Fruit fly (Drosophila melanogaster) whole organism, pupa: ENCODE measurements around the gene Sras.

Experiments
- CG13204 ChIP-seq: fragments of 200-800 bp; sonication (Bioruptor generic); optimal IDR thresholded peaks from 2 replicates; lab custom pipeline; 2018; ENCODE audit warnings: missing biosample characterization, mild to moderate bottlenecking, missing genetic modification characterization, moderate library complexity
- CG14655 ChIP-seq: fragments of 200-800 bp; sonication (Bioruptor generic); optimal IDR thresholded peaks from 3 replicates; lab custom pipeline; 2017; ENCODE audit warnings: mild to moderate bottlenecking, missing biosample characterization, missing genetic modification reagents, missing genetic modification characterization
- CG15710 ChIP-seq: fragments of 200-800 bp; sonication (Bioruptor generic); optimal IDR thresholded peaks from 2 replicates; lab custom pipeline; 2018; ENCODE audit warnings: missing biosample characterization, mild to moderate bottlenecking, missing genetic modification characterization, moderate library complexity
- CG17806 ChIP-seq: fragments of 200-800 bp; sonication (Bioruptor generic); optimal IDR thresholded peaks from 2 replicates; lab custom pipeline; 2018; ENCODE audit warnings: missing biosample characterization, mild to moderate bottlenecking, missing genetic modification characterization, moderate library complexity
- CG32121 ChIP-seq: fragments of 200-800 bp; sonication (Bioruptor generic); IDR thresholded peaks from 2 replicates; pipeline ENCODE4 v1.3.6; 2022; ENCODE audit warnings: missing biosample characterization, missing genetic modification characterization
- CG34367 ChIP-seq: fragments of 200-800 bp; sonication (Bioruptor generic); optimal IDR thresholded peaks from 2 replicates; lab custom pipeline; 2018; ENCODE audit warnings: missing biosample characterization, mild to moderate bottlenecking, missing genetic modification characterization
- CG4496 ChIP-seq: fragments of 200-800 bp; sonication (Bioruptor generic); IDR thresholded peaks from 3 replicates; pipeline ENCODE4 v1.3.6; 2022; ENCODE audit warnings: missing biosample characterization, missing genetic modification characterization
- CG8301 ChIP-seq: fragments of 200-800 bp; sonication (Bioruptor generic); optimal IDR thresholded peaks from 2 replicates; lab custom pipeline; 2018; ENCODE audit warnings: missing biosample characterization, mild to moderate bottlenecking, missing genetic modification characterization
- D1 ChIP-seq: fragments of 200-800 bp; sonication (Bioruptor generic); optimal IDR thresholded peaks from 2 replicates; lab custom pipeline; 2018; ENCODE audit warnings: missing biosample characterization, mild to moderate bottlenecking, missing genetic modification characterization, moderate library complexity
- EcR ChIP-seq: fragments of 200-800 bp; sonication (Bioruptor generic); optimal IDR thresholded peaks from 3 replicates; lab custom pipeline; 2019; ENCODE audit warnings: missing biosample characterization, missing genetic modification characterization, mild to moderate bottlenecking, moderate library complexity, missing genetic modification reagents
- Pif1B ChIP-seq: fragments of 200-800 bp; sonication (Bioruptor generic); optimal IDR thresholded peaks from 3 replicates; lab custom pipeline; 2016; ENCODE audit warnings: missing biosample characterization, missing genetic modification characterization
- gl ChIP-seq: fragments of 200-800 bp; sonication (Bioruptor generic); optimal IDR thresholded peaks from 2 replicates; lab custom pipeline; 2018; ENCODE audit warnings: missing biosample characterization, mild to moderate bottlenecking, missing genetic modification characterization

- TF ChIP-seq D1 (tag; lab: Kevin White, UChicago) (no peak), EcR (GFP tag; lab: Kevin White, UChicago) (no peak), CG13204 (GFP tag; lab: Kevin White, UChicago) (no peak), CG32121 (GFP tag; lab: Robert Waterston, UW) (no peak), CG34367 (tag; lab: Kevin White, UChicago) (no peak), CG4496 (GFP tag; lab: Robert Waterston, UW) (0 out of 3 replicates have a peak, but pooled peaks have one; percentile 21), gl (tag; lab: Kevin White, UChicago) (no peak), CG17806 (tag; lab: Kevin White, UChicago) (no peak), Pif1B (GFP tag; lab: Kevin White, UChicago) (no peak), CG8301 (tag; lab: Kevin White, UChicago) (no peak), CG15710 (no peak), CG14655 (GFP tag; lab: Kevin White, UChicago) (no peak)
Observed at dm6 chr3L:5580490-5581116, 17.0 kb downstream of the Sras start.
